Fruit fly (Drosophila melanogaster): ENCODE data around the gene emc.

emc gene

DNA sequence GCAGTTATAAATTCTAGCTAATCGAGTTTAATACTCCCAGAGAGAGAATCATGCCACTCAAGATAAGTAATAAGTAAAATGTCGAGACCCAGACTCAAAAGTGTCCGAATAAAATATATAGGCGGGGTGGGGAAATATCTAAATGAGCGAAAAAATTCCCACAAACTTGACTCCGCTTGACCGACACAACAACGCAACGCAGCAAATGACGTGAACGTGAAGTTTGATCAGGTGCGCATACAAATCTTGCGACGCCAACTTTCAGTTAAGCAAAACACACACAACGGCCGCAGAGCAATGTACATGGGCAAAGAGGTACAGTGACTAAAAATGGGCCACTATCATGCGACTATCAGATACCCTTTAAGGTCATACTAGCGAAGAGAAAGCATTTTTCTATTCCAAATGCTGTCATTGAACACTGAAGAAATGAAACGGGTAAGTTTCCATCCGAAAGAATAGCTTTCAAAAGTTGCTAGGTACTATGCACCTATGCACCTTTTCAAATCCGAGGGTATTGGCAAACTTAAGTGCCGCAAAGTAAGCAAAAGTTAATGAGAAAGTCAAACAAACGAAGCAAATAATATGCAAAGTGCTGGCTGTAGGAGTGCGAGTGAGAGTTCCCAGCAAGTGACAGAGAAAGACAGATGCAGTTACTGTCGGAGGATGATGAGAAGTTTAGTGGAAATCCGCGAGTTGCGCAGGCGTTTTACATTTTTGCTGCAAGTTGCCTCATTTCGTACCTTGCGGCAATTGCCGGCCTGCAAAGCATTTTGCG, 16.5 kb downstream of the emc start (continued):
- TF ChIP-seq dpn (GFP tag; optimal IDR thresholded peaks at IDR 0.05) (peak in 1 of 2 experiments; percentile 17), tx (GFP tag; optimal IDR thresholded peaks at IDR 0.05) (no peak), ranshi (GFP tag; IDR thresholded peaks at IDR 0.05) (peak; percentile 24; the same call in 1 of the 2 replicates), ATbp (GFP tag; optimal IDR thresholded peaks at IDR 0.05) (peak; percentile 24), nerfin-2 (GFP tag; IDR thresholded peaks at IDR 0.05; ENCODE audit: partially characterized antibody) (no peak), CG9932 (GFP tag; IDR thresholded peaks at IDR 0.05) (no peak), CG2875 (GFP tag; optimal IDR thresholded peaks at IDR 0.05) (peak; percentile 5), D19B (GFP tag; optimal IDR thresholded peaks at IDR 0.05) (peak; percentile 11), lab (GFP tag; optimal IDR thresholded peaks at IDR 0.05) (peak; percentile 48), crc (GFP tag; optimal IDR thresholded peaks at IDR 0.05) (no peak), ERR (GFP tag; optimal IDR thresholded peaks at IDR 0.05) (no peak), hth (optimal IDR thresholded peaks at IDR 0.05) (no peak), knrl (GFP tag; IDR thresholded peaks at IDR 0.05; ENCODE audit: partially characterized antibody) (no peak), Xrp1 (GFP tag; IDR thresholded peaks at IDR 0.05) (peak; percentile 32; the same call in 1 of the 2 replicates), croc (GFP tag; conservative IDR thresholded peaks at IDR 0.05) (no peak), CG18619 (GFP tag; optimal IDR thresholded peaks at IDR 0.05) (no peak), CG16863 (GFP tag; optimal IDR thresholded peaks at IDR 0.05) (peak; percentile 2), CG3847 (GFP tag; IDR thresholded peaks at IDR 0.05) (no peak), vfl (GFP tag; optimal IDR thresholded peaks at IDR 0.05) (no peak), Scr (GFP tag; IDR thresholded peaks at IDR 0.05; ENCODE audit: partially characterized antibody) (peak; percentile 46), hbn (GFP tag; IDR thresholded peaks at IDR 0.05; ENCODE audit: partially characterized antibody) (no peak), NC2α (GFP tag; optimal IDR thresholded peaks at IDR 0.05) (no peak), CG1233 (GFP tag; optimal IDR thresholded peaks at IDR 0.05) (peak; percentile 33), CG7963 (GFP tag; IDR thresholded peaks at IDR 0.05; ENCODE audit: partially characterized antibody) (0 out of 3 replicates have a peak, but pooled peaks have one; percentile 26), Usf (GFP tag; optimal IDR thresholded peaks at IDR 0.05) (no peak), jing (GFP tag; optimal IDR thresholded peaks at IDR 0.05) (peak; percentile 30), CG2889 (GFP tag; IDR thresholded peaks at IDR 0.05) (no peak), chif (GFP tag; optimal IDR thresholded peaks at IDR 0.05) (peak in 1 of 2 experiments; percentile 57), zf30C (GFP tag; optimal IDR thresholded peaks at IDR 0.05) (no peak), CG32767 (GFP tag; IDR thresholded peaks at IDR 0.05) (no peak), maf-S (GFP tag; optimal IDR thresholded peaks at IDR 0.05) (no peak), CG10267 (tag; optimal IDR thresholded peaks at IDR 0.05) (no peak), CTCF (GFP tag; optimal IDR thresholded peaks at IDR 0.05) (no peak), CG16813 (GFP tag; IDR thresholded peaks at IDR 0.05; ENCODE audit: partially characterized antibody) (peak; percentile 54; the same call in 2 of the 3 replicates), Hsf (GFP tag; optimal IDR thresholded peaks at IDR 0.05) (no peak), CG33213 (GFP tag; optimal IDR thresholded peaks at IDR 0.05) (no peak), corto (GFP tag; optimal IDR thresholded peaks at IDR 0.05) (no peak), CG15269 (tag; optimal IDR thresholded peaks at IDR 0.05) (no peak), CG30020 (tag; optimal IDR thresholded peaks at IDR 0.05) (no peak), CG7357 (GFP tag; IDR thresholded peaks at IDR 0.05) (no peak), CG1603 (tag; optimal IDR thresholded peaks at IDR 0.05) (peak; percentile 44), HHEX (GFP tag; optimal IDR thresholded peaks at IDR 0.05) (peak; percentile 7), CG14860 (GFP tag; IDR thresholded peaks at IDR 0.05; ENCODE audit: partially characterized antibody) (peak; percentile 60; the same call in 2 of the 3 replicates), CG10979 (tag; optimal IDR thresholded peaks at IDR 0.05) (peak; percentile 4), Ptx1 (GFP tag; IDR thresholded peaks at IDR 0.05) (peak; percentile 37; the same call in 1 of the 2 replicates), Dll (GFP tag; IDR thresholded peaks at IDR 0.05; ENCODE audit: partially characterized antibody) (no peak), slou (GFP tag; optimal IDR thresholded peaks at IDR 0.05) (no peak), CG7372 (GFP tag; IDR thresholded peaks at IDR 0.05) (no peak), CG10209 (GFP tag; optimal IDR thresholded peaks at IDR 0.05) (peak; percentile 7)
